Fruit fly (Drosophila melanogaster): ENCODE data around the gene CG18745.

The CG18745 gene

dm6 chr3R:7779620-7780019 is 6.3 kb downstream of the CG18745 start (continued):
- TF ChIP-seq Hsf (GFP tag; optimal IDR thresholded peaks at IDR 0.05), result no peak
- no peak for TF ChIP-seq unpg (GFP tag; optimal IDR thresholded peaks at IDR 0.05)
- no peak for TF ChIP-seq Dll (GFP tag; IDR thresholded peaks at IDR 0.05; ENCODE audit: partially characterized antibody)
- TF ChIP-seq CG4424 (GFP tag; optimal IDR thresholded peaks at IDR 0.05), result no peak
- no peak for TF ChIP-seq Oaz (GFP tag; IDR thresholded peaks at IDR 0.05)
- TF ChIP-seq CG6175 (GFP tag; IDR thresholded peaks at IDR 0.05), result no peak
- no peak for TF ChIP-seq br (optimal IDR thresholded peaks at IDR 0.05)
- no peak for TF ChIP-seq CG13287 (GFP tag; IDR thresholded peaks at IDR 0.05; ENCODE audit: partially characterized antibody)
- no peak for TF ChIP-seq CG10654 (GFP tag; optimal IDR thresholded peaks at IDR 0.05)
- TF ChIP-seq gcm2 (GFP tag; optimal IDR thresholded peaks at IDR 0.05), result no peak
- no peak for TF ChIP-seq peb (GFP tag; IDR thresholded peaks at IDR 0.05)
- TF ChIP-seq Drgx (GFP tag; IDR thresholded peaks at IDR 0.05), result peak; percentile 44
- no peak for TF ChIP-seq CG33213 (GFP tag; optimal IDR thresholded peaks at IDR 0.05)
- TF ChIP-seq sna (GFP tag; IDR thresholded peaks at IDR 0.05; ENCODE audit: partially characterized antibody), result no peak
- peak; percentile 85 for TF ChIP-seq CG1603 (tag; optimal IDR thresholded peaks at IDR 0.05)
- TF ChIP-seq cwo (GFP tag; optimal IDR thresholded peaks at IDR 0.05), result no peak
- TF ChIP-seq CG6254 (GFP tag; optimal IDR thresholded peaks at IDR 0.05), result peak; percentile 43
- TF ChIP-seq Hr3 (GFP tag; optimal IDR thresholded peaks at IDR 0.05), result no peak
- no peak for TF ChIP-seq Nf-YA (GFP tag; IDR thresholded peaks at IDR 0.05)
- no peak for TF ChIP-seq BtbVII (GFP tag; optimal IDR thresholded peaks at IDR 0.05)
- no peak for TF ChIP-seq p53 (GFP tag; optimal IDR thresholded peaks at IDR 0.05)
- no peak for TF ChIP-seq lbe (GFP tag; optimal IDR thresholded peaks at IDR 0.05)
- TF ChIP-seq CG7987 (GFP tag; optimal IDR thresholded peaks at IDR 0.05), result no peak
- TF ChIP-seq tap (tag; optimal IDR thresholded peaks at IDR 0.05), result peak; percentile 19
- no peak for TF ChIP-seq cas (GFP tag; IDR thresholded peaks at IDR 0.05)
- no peak for TF ChIP-seq tin (GFP tag; optimal IDR thresholded peaks at IDR 0.05)
- TF ChIP-seq CG15269 (tag; optimal IDR thresholded peaks at IDR 0.05), result peak; percentile 50
- TF ChIP-seq CG6689 (GFP tag; IDR thresholded peaks at IDR 0.05), result no peak
- no peak for TF ChIP-seq E2f1 (GFP tag; IDR thresholded peaks at IDR 0.05)
- peak; percentile 60 for TF ChIP-seq CG12071 (GFP tag; optimal IDR thresholded peaks at IDR 0.05)
- TF ChIP-seq mam (GFP tag; optimal IDR thresholded peaks at IDR 0.05), result no peak
- TF ChIP-seq dimm (GFP tag; IDR thresholded peaks at IDR 0.05), result no peak
- no peak for TF ChIP-seq CG15479 (GFP tag; optimal IDR thresholded peaks at IDR 0.05)
- TF ChIP-seq bcd (GFP tag; optimal IDR thresholded peaks at IDR 0.05), result no peak
- TF ChIP-seq nom (GFP tag; optimal IDR thresholded peaks at IDR 0.05), result no peak
- no peak for TF ChIP-seq toy (GFP tag; IDR thresholded peaks at IDR 0.05)
- no peak for TF ChIP-seq schlank (tag; optimal IDR thresholded peaks at IDR 0.05)
- no peak for TF ChIP-seq cato (GFP tag; optimal IDR thresholded peaks at IDR 0.05; ENCODE audit: borderline replicate concordance)
- no peak for TF ChIP-seq CG13296 (GFP tag; optimal IDR thresholded peaks at IDR 0.05)
- TF ChIP-seq zfh1 (GFP tag; IDR thresholded peaks at IDR 0.05), result no peak
- TF ChIP-seq jigr1 (GFP tag; IDR thresholded peaks at IDR 0.05), result no peak
- TF ChIP-seq mld (GFP tag; IDR thresholded peaks at IDR 0.05; ENCODE audit: partially characterized antibody), result no peak
- no peak for TF ChIP-seq CG15073 (GFP tag; optimal IDR thresholded peaks at IDR 0.05)
- no peak for TF ChIP-seq HmgD (GFP tag; optimal IDR thresholded peaks at IDR 0.05)
- TF ChIP-seq YL-1 (GFP tag; optimal IDR thresholded peaks at IDR 0.05), result no peak
- TF ChIP-seq CG11696 (GFP tag; IDR thresholded peaks at IDR 0.05), result 0 out of 2 replicates have a peak, but pooled peaks have one; percentile 8
- TF ChIP-seq CG15696 (tag; optimal IDR thresholded peaks at IDR 0.05), result peak; percentile 11
- TF ChIP-seq stwl (tag; optimal IDR thresholded peaks at IDR 0.05), result peak; percentile 57
- no peak for TF ChIP-seq MESR4 (GFP tag; optimal IDR thresholded peaks at IDR 0.05)
- TF ChIP-seq CG17912 (GFP tag; optimal IDR thresholded peaks at IDR 0.05), result peak; percentile 74
- no peak for TF ChIP-seq CkIIα-i1 (GFP tag; IDR thresholded peaks at IDR 0.05)
- TF ChIP-seq CG5953 (GFP tag; IDR thresholded peaks at IDR 0.05), result no peak
